Fruit fly (Drosophila melanogaster): Measurements from ENCODE around the gene CG14374.
A peak's percentile ranks its signal among the peaks of the same experiment; 100 is the strongest.

The CG14374 gene

DNA sequence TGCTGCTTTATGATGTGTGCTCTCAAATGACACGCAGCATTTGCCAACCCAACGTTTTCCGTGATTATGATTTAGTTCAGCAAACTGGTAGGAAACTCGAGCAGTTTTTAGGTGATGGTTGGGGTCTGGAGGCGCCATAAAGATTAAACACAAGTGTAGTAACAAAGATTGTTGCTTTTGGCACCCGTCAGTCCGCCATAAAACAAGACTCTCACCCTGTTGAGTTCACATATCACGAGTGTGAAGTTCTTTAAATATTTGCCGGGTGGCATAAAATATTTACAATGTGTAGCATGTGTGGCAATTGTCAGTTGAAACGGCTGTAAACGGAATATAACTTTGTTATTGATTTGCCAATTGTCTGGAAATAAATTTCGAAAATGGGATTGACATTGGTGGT is 44.8 kb upstream of the CG14374 start:
- TF ChIP-seq CG1602 (GFP tag; optimal IDR thresholded peaks at IDR 0.05) (no peak), E2f1 (GFP tag; IDR thresholded peaks at IDR 0.05) (no peak), CG15514 (GFP tag; optimal IDR thresholded peaks at IDR 0.05) (peak; percentile 12), Fer2 (tag; optimal IDR thresholded peaks at IDR 0.05) (peak; percentile 9), Nf-YC (tag; optimal IDR thresholded peaks at IDR 0.05) (peak; percentile 17), org-1 (GFP tag; optimal IDR thresholded peaks at IDR 0.05) (no peak), sima (GFP tag; optimal IDR thresholded peaks at IDR 0.05) (no peak), CG15073 (GFP tag; optimal IDR thresholded peaks at IDR 0.05) (no peak), Dbx (GFP tag; IDR thresholded peaks at IDR 0.05) (no peak), gem (tag; optimal IDR thresholded peaks at IDR 0.05) (peak; percentile 35), ATbp (GFP tag; optimal IDR thresholded peaks at IDR 0.05) (peak; percentile 27), CG2202 (tag; optimal IDR thresholded peaks at IDR 0.05) (no peak), Fer3 (tag; optimal IDR thresholded peaks at IDR 0.05) (peak; percentile 24), sim (GFP tag; IDR thresholded peaks at IDR 0.05) (no peak), chn (GFP tag; optimal IDR thresholded peaks at IDR 0.05) (no peak), wek (GFP tag; optimal IDR thresholded peaks at IDR 0.05) (peak; percentile 21), CG18599 (GFP tag; optimal IDR thresholded peaks at IDR 0.05) (peak; percentile 20), sug (tag; optimal IDR thresholded peaks at IDR 0.05) (peak; percentile 63), CG17361 (GFP tag; IDR thresholded peaks at IDR 0.05) (peak; percentile 36; the same call in 1 of the 3 replicates), CG15269 (tag; optimal IDR thresholded peaks at IDR 0.05) (peak; percentile 33), tap (tag; optimal IDR thresholded peaks at IDR 0.05) (peak; percentile 3), MTF-1 (GFP tag; optimal IDR thresholded peaks at IDR 0.05; ENCODE audit: borderline replicate concordance) (peak; percentile 42), aop (GFP tag; IDR thresholded peaks at IDR 0.05) (no peak), CG8290 (GFP tag; optimal IDR thresholded peaks at IDR 0.05) (no peak), CG8290 (tag; optimal IDR thresholded peaks at IDR 0.05) (peak in 1 of 2 experiments; percentile 59), pb (GFP tag; optimal IDR thresholded peaks at IDR 0.05) (no peak), lab (GFP tag; optimal IDR thresholded peaks at IDR 0.05) (peak; percentile 20), tup (GFP tag; optimal IDR thresholded peaks at IDR 0.05) (no peak), Jarid2 (GFP tag; optimal IDR thresholded peaks at IDR 0.05) (no peak), CG11560 (tag; IDR thresholded peaks at IDR 0.05) (no peak), fd3F (GFP tag; optimal IDR thresholded peaks at IDR 0.05) (peak; percentile 28), PHDP (tag; optimal IDR thresholded peaks at IDR 0.05) (peak; percentile 67), hb (GFP tag; IDR thresholded peaks at IDR 0.05; ENCODE audit: partially characterized antibody) (no peak), kay (GFP tag; optimal IDR thresholded peaks at IDR 0.05) (no peak), sd (tag; optimal IDR thresholded peaks at IDR 0.05) (peak; percentile 31), CG18262 (tag; optimal IDR thresholded peaks at IDR 0.05) (peak; percentile 16), CG8359 (GFP tag; optimal IDR thresholded peaks at IDR 0.05; ENCODE audit: borderline replicate concordance) (no peak), CrebB (tag; optimal IDR thresholded peaks at IDR 0.05) (peak; percentile 2), CG7987 (GFP tag; optimal IDR thresholded peaks at IDR 0.05) (peak; percentile 45), gro (GFP tag; optimal IDR thresholded peaks at IDR 0.05) (peak; percentile 17), unpg (GFP tag; optimal IDR thresholded peaks at IDR 0.05) (peak; percentile 48), CG3847 (GFP tag; IDR thresholded peaks at IDR 0.05) (0 out of 2 replicates have a peak, but pooled peaks have one; percentile 11), NC2β (GFP tag; optimal IDR thresholded peaks at IDR 0.05) (no peak), Atf6 (GFP tag; IDR thresholded peaks at IDR 0.05) (0 out of 2 replicates have a peak, but pooled peaks have one; percentile 11), CG11085 (GFP tag; IDR thresholded peaks at IDR 0.05) (no peak), CG7839 (tag; optimal IDR thresholded peaks at IDR 0.05) (peak; percentile 17), ham (GFP tag; IDR thresholded peaks at IDR 0.05) (no peak), CG13424 (tag; optimal IDR thresholded peaks at IDR 0.05) (peak; percentile 19), CG12071 (GFP tag; optimal IDR thresholded peaks at IDR 0.05) (peak; percentile 73), crc (GFP tag; optimal IDR thresholded peaks at IDR 0.05) (peak; percentile 3), Med (GFP tag) (peak; percentile 79)

Measured in whole organism, embryonic.